Worm (Caenorhabditis elegans) whole organism, L2 larva: Measurements from ENCODE around the gene Y45G5AM.4.

Experiments used
- lin-13 ChIP-seq: fragments of 150-350 bp; optimal IDR thresholded peaks from 2 replicates; lab custom pipeline; 2014; ENCODE audit warnings: missing biosample characterization, missing genetic modification reagents, missing genetic modification characterization
- lin-39 ChIP-seq: fragments of 150-350 bp; optimal IDR thresholded peaks from 2 replicates; lab custom pipeline; 2014; ENCODE audit warnings: missing biosample characterization, missing genetic modification reagents, missing genetic modification characterization
- ztf-4 ChIP-seq: fragments of 150-350 bp; optimal IDR thresholded peaks from 2 replicates; lab custom pipeline; 2014; ENCODE audit warnings: missing biosample characterization, missing genetic modification characterization

- TF ChIP-seq ztf-4 (tag; lab: Kevin White, UChicago) = no peak
- no peak for TF ChIP-seq lin-13 (GFP tag; lab: Kevin White, UChicago)
- no peak for TF ChIP-seq lin-39 (tag; lab: Kevin White, UChicago)
Measured at ce11 chrV:4160086-4160485, 2.9 kb upstream of the Y45G5AM.4 start, which contains the start of gene Y45G5AM.5.
